Worm (Caenorhabditis elegans) whole organism, L3 larva: ENCODE measurements around the gene F16G10.9.

Source experiments
- aly-2 ChIP-seq: fragments of 150-350 bp; optimal IDR thresholded peaks from 2 replicates; lab custom pipeline; 2014; ENCODE audit warnings: missing biosample characterization, missing genetic modification characterization
- ama-1 ChIP-seq: fragments of 150-350 bp; optimal IDR thresholded peaks from 2 replicates; lab custom pipeline; 2018
- ceh-82 ChIP-seq: fragments of 150-350 bp; optimal IDR thresholded peaks from 2 replicates; lab custom pipeline; 2014; ENCODE audit warnings: missing biosample characterization, missing genetic modification characterization
- eor-1 ChIP-seq, 2 experiments: fragments of 150-350 bp; optimal IDR thresholded peaks; 2 replicates each; lab custom pipeline; 2014 to 2018; ENCODE audit warnings: missing biosample characterization in 2 of 2, missing genetic modification characterization in 2 of 2
- fos-1 ChIP-seq: fragments of 150-350 bp; optimal IDR thresholded peaks from 2 replicates; lab custom pipeline; 2014; ENCODE audit warnings: missing biosample characterization, missing genetic modification characterization
- jun-1 ChIP-seq: fragments of 150-350 bp; optimal IDR thresholded peaks from 2 replicates; lab custom pipeline; 2014; ENCODE audit warnings: missing biosample characterization, missing genetic modification reagents, missing genetic modification characterization
- lin-15B ChIP-seq: fragments of 150-350 bp; optimal IDR thresholded peaks from 2 replicates; lab custom pipeline; 2014; ENCODE audit warnings: missing biosample characterization, missing genetic modification characterization
- nhr-23 ChIP-seq: fragments of 150-350 bp; optimal IDR thresholded peaks from 2 replicates; lab custom pipeline; 2014; ENCODE audit warnings: missing biosample characterization, missing genetic modification reagents, missing genetic modification characterization
- nhr-25 ChIP-seq: sonication (generic microtip); optimal IDR thresholded peaks from 2 replicates; lab custom pipeline; 2017; ENCODE audit warnings: missing biosample characterization, missing genetic modification characterization
- nhr-28 ChIP-seq: fragments of 150-350 bp; optimal IDR thresholded peaks from 2 replicates; lab custom pipeline; 2014; ENCODE audit warnings: missing biosample characterization, missing genetic modification characterization
- pqm-1 ChIP-seq: fragments of 150-350 bp; optimal IDR thresholded peaks from 2 replicates; lab custom pipeline; 2017; ENCODE audit warnings: missing biosample characterization, missing genetic modification characterization, inconsistent platforms

DNA sequence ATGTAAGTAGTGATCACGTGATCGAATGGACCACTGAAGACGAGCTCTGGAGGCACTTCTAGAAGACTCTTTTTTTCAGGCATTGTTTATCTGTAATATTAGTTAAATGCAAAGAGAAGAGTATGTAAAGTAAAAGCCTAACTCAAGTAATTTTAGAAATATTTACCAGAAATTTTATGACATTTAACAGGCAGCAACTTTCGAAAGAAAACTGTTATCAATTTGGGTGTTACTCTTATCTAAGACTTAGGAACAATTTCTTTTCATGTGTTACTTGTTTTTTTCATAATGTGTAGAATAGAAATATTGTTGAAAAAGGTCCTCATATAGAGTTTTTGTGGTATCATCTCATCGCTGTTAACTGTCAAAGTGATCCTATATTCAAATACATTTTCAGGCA is 32.5 kb upstream of the F16G10.9 start, which contains the start of the genes F42G2.5 and F42G2.7:
- no peak for TF ChIP-seq ama-1 (lab: Kevin White, UChicago)
- no peak for TF ChIP-seq nhr-23
- no peak for TF ChIP-seq eor-1 (tag; optimal IDR thresholded peaks at IDR 0.05; lab: Kevin White, UChicago)
- TF ChIP-seq nhr-28 (tag; lab: Kevin White, UChicago): no peak
- no peak for TF ChIP-seq aly-2
- no peak for TF ChIP-seq nhr-25 (tag; lab: Kevin White, UChicago)
- TF ChIP-seq lin-15B (tag; lab: Kevin White, UChicago): no peak
- TF ChIP-seq ceh-82: no peak
- TF ChIP-seq jun-1 (tag; lab: Kevin White, UChicago): no peak
- TF ChIP-seq pqm-1: no peak
- no peak for TF ChIP-seq fos-1 (tag; lab: Kevin White, UChicago)
